Worm (Caenorhabditis elegans): ENCODE measurements around the gene F47F2.3.

- TF ChIP-seq pha-4 (tag; optimal IDR thresholded peaks at IDR 0.05) (no peak), pat-9 (tag; optimal IDR thresholded peaks at IDR 0.05) (no peak), ceh-31 (tag; optimal IDR thresholded peaks at IDR 0.05) (no peak), hlh-8 (tag; optimal IDR thresholded peaks at IDR 0.05) (no peak), dve-1 (tag; optimal IDR thresholded peaks at IDR 0.05) (no peak)
These were observed 42.0 kb upstream of the F47F2.3 start for ce11 chrX:3937483-3937882.
